Worm (Caenorhabditis elegans) whole organism, L2 larva: ENCODE results near the gene fbxa-209.

Source experiments
- crh-2 ChIP-seq: sonication (generic microtip); optimal IDR thresholded peaks from 2 replicates; lab custom pipeline; 2017; ENCODE audit warnings: missing biosample characterization, missing genetic modification characterization
- lin-13 ChIP-seq: fragments of 150-350 bp; optimal IDR thresholded peaks from 2 replicates; lab custom pipeline; 2014; ENCODE audit warnings: missing biosample characterization, missing genetic modification reagents, missing genetic modification characterization
- nhr-12 ChIP-seq: fragments of 150-350 bp; optimal IDR thresholded peaks from 2 replicates; lab custom pipeline; 2014; ENCODE audit warnings: missing biosample characterization, missing genetic modification characterization
- ztf-4 ChIP-seq: fragments of 150-350 bp; optimal IDR thresholded peaks from 2 replicates; lab custom pipeline; 2014; ENCODE audit warnings: missing biosample characterization, missing genetic modification characterization

ce11 chrV:15459088-15459487 lies 32.2 kb upstream of the fbxa-209 start, which contains the start of gene str-71:
- no peak for TF ChIP-seq lin-13 (GFP tag; lab: Kevin White, UChicago)
- TF ChIP-seq ztf-4 (tag; lab: Kevin White, UChicago), result no peak
- no peak for TF ChIP-seq crh-2
- TF ChIP-seq nhr-12 (tag; lab: Kevin White, UChicago), result no peak
